Worm (Caenorhabditis elegans): Measurements from ENCODE around the gene zfp-2.
A peak's percentile ranks its signal among the peaks of the same experiment; 100 is the strongest.

The zfp-2 gene

DNA sequence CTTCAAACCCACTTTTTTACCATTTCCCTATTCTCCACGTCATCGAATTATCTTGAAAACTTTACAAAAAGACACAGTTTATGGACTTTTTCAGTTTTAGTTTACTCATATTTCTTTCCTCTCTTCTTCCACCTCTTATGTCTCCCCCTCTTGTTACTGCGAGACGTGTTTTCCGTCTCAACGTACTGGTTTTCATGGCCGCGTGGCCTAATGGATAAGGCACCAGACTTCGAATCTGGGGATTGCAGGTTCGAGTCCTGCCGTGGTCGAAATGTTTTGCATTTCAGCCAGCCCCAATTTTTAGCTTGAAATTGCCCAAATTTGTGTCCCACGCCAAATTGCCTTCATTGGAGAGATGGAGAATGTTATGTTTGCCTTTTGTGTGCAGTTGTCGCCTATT is 8.6 kb downstream of the zfp-2 start (continued):
- TF ChIP-seq B0261.1 (tag; optimal IDR thresholded peaks at IDR 0.05) (peak; percentile 93), unc-130 (GFP tag; optimal IDR thresholded peaks at IDR 0.05) (peak; percentile 49), cebp-1 (GFP tag; IDR thresholded peaks at IDR 0.05) (no peak), cebp-1 (tag; optimal IDR thresholded peaks at IDR 0.05) (peak; percentile 73), F37B4.10 (GFP tag; IDR thresholded peaks at IDR 0.05) (0 out of 2 replicates have a peak, but pooled peaks have one; percentile 35), ceh-100 (GFP tag; IDR thresholded peaks at IDR 0.05) (peak; percentile 68), ztf-28 (GFP tag; IDR thresholded peaks at IDR 0.05) (0 out of 2 replicates have a peak, but pooled peaks have one; percentile 58), ztf-6 (GFP tag; IDR thresholded peaks at IDR 0.05) (peak; percentile 16; the same call in 1 of the 2 replicates), Y95B8A.8 (GFP tag; IDR thresholded peaks at IDR 0.05) (no peak; the same call in 1 of the 2 replicates), xnd-1 (tag; optimal IDR thresholded peaks at IDR 0.05) (no peak), efl-1 (GFP tag; optimal IDR thresholded peaks at IDR 0.05) (no peak), ekl-4 (GFP tag; IDR thresholded peaks at IDR 0.05) (0 out of 2 replicates have a peak, but pooled peaks have one; percentile 62), F52B5.7 (tag; optimal IDR thresholded peaks at IDR 0.05) (peak; percentile 83), egl-44 (GFP tag; IDR thresholded peaks at IDR 0.05) (peak; percentile 79), him-1 (tag; optimal IDR thresholded peaks at IDR 0.05) (peak; percentile 98), sptf-2 (GFP tag; optimal IDR thresholded peaks at IDR 0.05) (peak; percentile 12), K12H6.12 (tag; optimal IDR thresholded peaks at IDR 0.05) (peak; percentile 52), mcd-1 (GFP tag; IDR thresholded peaks at IDR 0.05) (peak; percentile 63), aptf-3 (GFP tag; IDR thresholded peaks at IDR 0.05) (no peak), ceh-91 (GFP tag; IDR thresholded peaks at IDR 0.05) (no peak), F10E7.11 (tag; optimal IDR thresholded peaks at IDR 0.05) (no peak), ztf-3 (GFP tag; optimal IDR thresholded peaks at IDR 0.05) (no peak), let-526 (GFP tag; IDR thresholded peaks at IDR 0.05) (no peak; the same call in 1 of the 2 replicates), egrh-3 (GFP tag; IDR thresholded peaks at IDR 0.05) (peak; percentile 29; the same call in 1 of the 2 replicates), snpc-4 (GFP tag; optimal IDR thresholded peaks at IDR 0.05) (peak; percentile 63), snpc-4 (tag; optimal IDR thresholded peaks at IDR 0.05) (peak in 3 of 4 experiments; percentile 44 to 74 (median 65)), rcor-1 (GFP tag; IDR thresholded peaks at IDR 0.05) (peak; percentile 72), F49E8.2 (tag; optimal IDR thresholded peaks at IDR 0.05; ENCODE audit: insufficient read depth) (peak; percentile 45), T07F8.4 (tag; optimal IDR thresholded peaks at IDR 0.05) (peak; percentile 53), lin-40 (tag; optimal IDR thresholded peaks at IDR 0.05) (peak; percentile 62), repo-1 (tag; optimal IDR thresholded peaks at IDR 0.05) (peak; percentile 5), ets-4 (GFP tag; optimal IDR thresholded peaks at IDR 0.05) (no peak), tbx-9 (tag; optimal IDR thresholded peaks at IDR 0.05; ENCODE audit: borderline replicate concordance) (no peak), Y53F4B.3 (GFP tag; IDR thresholded peaks at IDR 0.05) (no peak), madf-6 (GFP tag; IDR thresholded peaks at IDR 0.05) (peak; percentile 65), B0035.1 (tag; optimal IDR thresholded peaks at IDR 0.05) (peak; percentile 32), C17E4.6 (GFP tag; IDR thresholded peaks at IDR 0.05) (peak; percentile 49; the same call in 1 of the 2 replicates), bed-1 (GFP tag; IDR thresholded peaks at IDR 0.05) (0 out of 2 replicates have a peak, but pooled peaks have one; percentile 57), mel-28 (tag; optimal IDR thresholded peaks at IDR 0.05; ENCODE audit: borderline replicate concordance) (peak; percentile 21), dpl-1 (GFP tag; optimal IDR thresholded peaks at IDR 0.05) (peak; percentile 0), dox-1 (GFP tag; IDR thresholded peaks at IDR 0.05) (peak; percentile 83), F57C9.4 (tag; optimal IDR thresholded peaks at IDR 0.05) (no peak), dpff-1 (tag; optimal IDR thresholded peaks at IDR 0.05) (no peak), nhr-27 (tag; optimal IDR thresholded peaks at IDR 0.05) (no peak), Y79H2A.3 (GFP tag; conservative IDR thresholded peaks at IDR 0.05) (0 out of 2 replicates have a peak, but pooled peaks have one; percentile 51), C06A6.2 (GFP tag; conservative IDR thresholded peaks at IDR 0.05) (0 out of 2 replicates have a peak, but pooled peaks have one; percentile 17), somi-1 (GFP tag; optimal IDR thresholded peaks at IDR 0.05) (peak; percentile 65), B0019.2 (GFP tag; conservative IDR thresholded peaks at IDR 0.05) (no peak)
